Worm (Caenorhabditis elegans) whole organism, young adult: ENCODE results near the gene F14D12.1.

Source experiments
- nhr-120 ChIP-seq: fragments of 200-800 bp; sonication (Bioruptor generic); IDR thresholded peaks from 2 replicates; pipeline ENCODE4 v1.3.6; 2022; ENCODE audit warnings: missing genetic modification characterization, missing compliant biosample characterization
- tlf-1 ChIP-seq: fragments of 200-800 bp; sonication (Bioruptor generic); optimal IDR thresholded peaks from 2 replicates; lab custom pipeline; 2018; ENCODE audit warnings: mild to moderate bottlenecking, missing genetic modification characterization, missing compliant biosample characterization

DNA sequence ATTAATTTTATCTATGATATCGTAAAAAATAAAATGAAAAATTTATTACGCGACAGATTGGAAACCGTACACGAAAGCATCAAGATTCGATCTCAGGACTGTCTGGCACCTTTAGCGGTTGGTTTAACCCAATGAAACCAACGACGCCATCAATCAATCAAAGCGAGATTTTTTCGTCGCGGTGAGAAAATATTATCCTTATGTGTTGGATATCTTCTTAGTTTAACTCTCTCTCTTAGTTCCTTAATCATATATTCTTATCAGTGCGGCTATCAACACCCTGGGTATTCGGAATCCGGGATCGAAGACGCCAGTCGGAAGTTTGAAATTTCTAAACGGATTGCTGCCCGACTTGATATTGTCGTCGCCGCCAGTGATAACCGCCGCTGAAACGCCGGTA, 1.5 kb downstream of the F14D12.1 start:
- no peak for TF ChIP-seq nhr-120 (GFP tag; lab: Robert Waterston, UW)
- no peak for TF ChIP-seq tlf-1 (GFP tag; lab: Kevin White, UChicago)
